Fruit fly (Drosophila melanogaster) whole organism, prepupa: Measurements from ENCODE around the gene CCKLR-17D1.

Experiments used
- Blimp-1 ChIP-seq: fragments of 200-800 bp; sonication (Bioruptor generic); optimal IDR thresholded peaks from 3 replicates; lab custom pipeline; 2017; ENCODE audit warnings: missing biosample characterization, missing genetic modification characterization, mild to moderate bottlenecking, moderate library complexity, missing genetic modification reagents
- CG10631 ChIP-seq: fragments of 200-800 bp; sonication (Bioruptor generic); optimal IDR thresholded peaks from 2 replicates; lab custom pipeline; 2016; ENCODE audit warnings: missing biosample characterization, missing genetic modification characterization
- CG1621 ChIP-seq: fragments of 200-800 bp; sonication (Bioruptor generic); optimal IDR thresholded peaks from 3 replicates; lab custom pipeline; 2018; ENCODE audit warnings: missing biosample characterization, mild to moderate bottlenecking, missing genetic modification characterization
- CG3919 ChIP-seq: fragments of 200-800 bp; sonication (Bioruptor generic); optimal IDR thresholded peaks from 3 replicates; lab custom pipeline; 2016; ENCODE audit warnings: missing biosample characterization, missing genetic modification characterization
- CG7368 ChIP-seq: fragments of 200-800 bp; sonication (Bioruptor generic); optimal IDR thresholded peaks from 3 replicates; lab custom pipeline; 2016; ENCODE audit warnings: missing biosample characterization, missing genetic modification characterization
- Eip78C ChIP-seq: fragments of 200-800 bp; sonication (Bioruptor generic); peaks from one replicate; lab custom pipeline; 2016; ENCODE audit warnings: missing biosample characterization, missing genetic modification characterization
- Ets21C ChIP-seq: fragments of 200-800 bp; sonication (Bioruptor generic); optimal IDR thresholded peaks from 3 replicates; lab custom pipeline; 2016; ENCODE audit warnings: missing biosample characterization, missing genetic modification characterization
- Gug ChIP-seq: fragments of 200-800 bp; sonication (Bioruptor generic); IDR thresholded peaks from 2 replicates; pipeline ENCODE4 v1.3.6; 2022; ENCODE audit warnings: missing biosample characterization, missing genetic modification characterization
- dsx ChIP-seq: fragments of 200-800 bp; optimal IDR thresholded peaks from 3 replicates; lab custom pipeline; 2019; ENCODE audit warnings: missing biosample characterization, mild to moderate bottlenecking, missing genetic modification characterization, moderate library complexity; ENCODE audit not compliant: poor library complexity, severe bottlenecking
- fkh ChIP-seq: fragments of 200-800 bp; sonication (Bioruptor generic); optimal IDR thresholded peaks from 3 replicates; lab custom pipeline; 2017; ENCODE audit warnings: missing biosample characterization, mild to moderate bottlenecking, missing genetic modification characterization, moderate library complexity
- pdm3 ChIP-seq: fragments of 200-800 bp; sonication (Bioruptor generic); optimal IDR thresholded peaks from 3 replicates; lab custom pipeline; 2016; ENCODE audit warnings: missing biosample characterization, missing genetic modification characterization

dm6 chrX:18684504-18684903 lies 41.9 kb downstream of the CCKLR-17D1 start:
- TF ChIP-seq dsx (GFP tag; lab: Kevin White, UChicago) (peak; percentile 78), Blimp-1 (GFP tag; lab: Kevin White, UChicago) (no peak), Gug (GFP tag; lab: Robert Waterston, UW) (no peak), pdm3 (GFP tag; lab: Kevin White, UChicago) (no peak), Ets21C (GFP tag; lab: Kevin White, UChicago) (no peak), Eip78C (GFP tag; lab: Kevin White, UChicago) (peak; percentile 35), CG1621 (tag; lab: Kevin White, UChicago) (peak; percentile 17), CG10631 (GFP tag; lab: Kevin White, UChicago) (no peak), CG7368 (GFP tag; lab: Kevin White, UChicago) (no peak), fkh (GFP tag; lab: Kevin White, UChicago) (no peak), CG3919 (GFP tag; lab: Kevin White, UChicago) (no peak)
